Fruit fly (Drosophila melanogaster): ENCODE data around the gene CG14610.

- TF ChIP-seq insv (optimal IDR thresholded peaks at IDR 0.05) (no peak), psq (optimal IDR thresholded peaks at IDR 0.05) (no peak), Sin3A (optimal IDR thresholded peaks at IDR 0.05) (no peak), h (optimal IDR thresholded peaks at IDR 0.05) (no peak), Myc (optimal IDR thresholded peaks at IDR 0.05) (no peak), ttk (optimal IDR thresholded peaks at IDR 0.05) (no peak)
Observed at dm6 chr3R:7131260-7131659, 12.8 kb downstream of the CG14610 start, which contains the start of gene CG31493.

Data from Kc167 (cell line).